Fruit fly (Drosophila melanogaster): ENCODE data around the gene CG12355.
A peak's percentile ranks its signal among the peaks of the same experiment; 100 is the strongest.

- TF ChIP-seq EcR (GFP tag; optimal IDR thresholded peaks at IDR 0.05) (peak; percentile 12), CG12605 (GFP tag; IDR thresholded peaks at IDR 0.05) (peak; percentile 76), Ets98B (GFP tag; IDR thresholded peaks at IDR 0.05) (no peak), Pif1B (GFP tag; optimal IDR thresholded peaks at IDR 0.05) (no peak), CG8159 (tag; optimal IDR thresholded peaks at IDR 0.05) (peak; percentile 13), CG32121 (GFP tag; IDR thresholded peaks at IDR 0.05) (no peak), CG13204 (GFP tag; optimal IDR thresholded peaks at IDR 0.05) (no peak)
These were observed 40.5 kb upstream of the CG12355 start for dm6 chr3L:15535800-15536225.
